Worm (Caenorhabditis elegans): ENCODE data around the gene mpz-1.
A peak's percentile ranks its signal among the peaks of the same experiment; 100 is the strongest.

Gene mpz-1

ce11 chrII:10759425-10759824, 18.5 kb downstream of the mpz-1 start:
- TF ChIP-seq unc-62 (GFP tag; optimal IDR thresholded peaks at IDR 0.05) (no peak), nhr-21 (tag; optimal IDR thresholded peaks at IDR 0.05) (no peak), ama-1 (optimal IDR thresholded peaks at IDR 0.05) (no peak), nhr-6 (tag; optimal IDR thresholded peaks at IDR 0.05) (no peak), elt-3 (tag; optimal IDR thresholded peaks at IDR 0.05) (no peak), mab-5 (tag; optimal IDR thresholded peaks at IDR 0.05) (no peak), sma-3 (GFP tag; optimal IDR thresholded peaks at IDR 0.05) (no peak), nhr-23 (tag; optimal IDR thresholded peaks at IDR 0.05) (no peak), zag-1 (tag; optimal IDR thresholded peaks at IDR 0.05) (no peak), ceh-16 (tag; optimal IDR thresholded peaks at IDR 0.05) (no peak), gmeb-1 (tag; optimal IDR thresholded peaks at IDR 0.05) (no peak), nhr-11 (tag; optimal IDR thresholded peaks at IDR 0.05) (no peak), lin-11 (tag; optimal IDR thresholded peaks at IDR 0.05) (no peak), ztf-11 (tag; optimal IDR thresholded peaks at IDR 0.05) (no peak), fos-1 (tag; optimal IDR thresholded peaks at IDR 0.05) (no peak), ZK546.5 (tag; optimal IDR thresholded peaks at IDR 0.05) (no peak)

- TF ChIP-seq alr-1 (tag; optimal IDR thresholded peaks at IDR 0.05) (no peak), Y55F3AM.14 (GFP tag; optimal IDR thresholded peaks at IDR 0.05) (no peak), sma-9 (GFP tag; optimal IDR thresholded peaks at IDR 0.05) (peak; percentile 22), sma-9 (tag; optimal IDR thresholded peaks at IDR 0.05) (no peak), mbf-1 (tag; optimal IDR thresholded peaks at IDR 0.05) (no peak), F13H6.1 (tag; optimal IDR thresholded peaks at IDR 0.05) (peak; percentile 18), nhr-12 (tag; optimal IDR thresholded peaks at IDR 0.05) (no peak), sma-3 (GFP tag; optimal IDR thresholded peaks at IDR 0.05) (no peak), blmp-1 (tag; optimal IDR thresholded peaks at IDR 0.05; ENCODE audit: insufficient read depth) (no peak), unc-39 (tag; optimal IDR thresholded peaks at IDR 0.05) (no peak), elt-1 (tag; optimal IDR thresholded peaks at IDR 0.05) (no peak)
Observed at ce11 chrII:10758951-10759350, 19.0 kb downstream of the mpz-1 start.

ce11 chrII:10755455-10755854, 22.5 kb downstream of the mpz-1 start:
- TF ChIP-seq C34F6.9 (tag; optimal IDR thresholded peaks at IDR 0.05) (peak; percentile 36), nhr-12 (tag; optimal IDR thresholded peaks at IDR 0.05) (no peak), snpc-4 (tag; optimal IDR thresholded peaks at IDR 0.05) (no peak), crh-2 (tag; optimal IDR thresholded peaks at IDR 0.05) (peak; percentile 5), nhr-129 (tag; optimal IDR thresholded peaks at IDR 0.05) (peak; percentile 28)

- no peak for TF ChIP-seq lin-11 (tag; optimal IDR thresholded peaks at IDR 0.05)
- no peak for TF ChIP-seq zag-1 (tag; optimal IDR thresholded peaks at IDR 0.05)
- TF ChIP-seq alr-1 (tag; optimal IDR thresholded peaks at IDR 0.05) = no peak
- no peak for TF ChIP-seq nhr-237 (tag; optimal IDR thresholded peaks at IDR 0.05)
- no peak for TF ChIP-seq sma-9 (GFP tag; optimal IDR thresholded peaks at IDR 0.05)
- TF ChIP-seq sma-9 (tag; optimal IDR thresholded peaks at IDR 0.05) = no peak
- no peak for TF ChIP-seq lsy-2 (tag; optimal IDR thresholded peaks at IDR 0.05)
- no peak for TF ChIP-seq gmeb-1 (tag; optimal IDR thresholded peaks at IDR 0.05)
Observed at ce11 chrII:10753694-10754093, 24.2 kb downstream of the mpz-1 start.

- TF ChIP-seq F13H6.1 (tag; optimal IDR thresholded peaks at IDR 0.05) (peak; percentile 36), elt-3 (tag; optimal IDR thresholded peaks at IDR 0.05) (no peak), lin-11 (tag; optimal IDR thresholded peaks at IDR 0.05) (peak; percentile 23), lsy-2 (tag; optimal IDR thresholded peaks at IDR 0.05) (peak in 1 of 2 experiments; percentile 14), unc-55 (GFP tag; optimal IDR thresholded peaks at IDR 0.05) (peak; percentile 73), crh-2 (tag; optimal IDR thresholded peaks at IDR 0.05) (peak; percentile 14), nhr-23 (tag; optimal IDR thresholded peaks at IDR 0.05) (no peak), C34F6.9 (tag; optimal IDR thresholded peaks at IDR 0.05) (peak; percentile 36)
Observed at ce11 chrII:10744801-10745200, 33.1 kb downstream of the mpz-1 start.

ce11 chrII:10737059-10737458, 40.9 kb downstream of the mpz-1 start, which contains the start of gene C52A11.3:
C52A11.3 (plus strand) TSS chrII:10737359.
- TF ChIP-seq lin-39 (tag; optimal IDR thresholded peaks at IDR 0.05) (no peak), lin-11 (tag; optimal IDR thresholded peaks at IDR 0.05) (no peak), ama-1 (optimal IDR thresholded peaks at IDR 0.05) (no peak), nhr-129 (tag; optimal IDR thresholded peaks at IDR 0.05) (no peak), ztf-11 (tag; optimal IDR thresholded peaks at IDR 0.05) (no peak), mdl-1 (tag; optimal IDR thresholded peaks at IDR 0.05) (no peak), crh-2 (tag; optimal IDR thresholded peaks at IDR 0.05) (no peak), dmd-4 (tag; optimal IDR thresholded peaks at IDR 0.05) (no peak), unc-55 (GFP tag; optimal IDR thresholded peaks at IDR 0.05) (no peak), nhr-25 (tag; optimal IDR thresholded peaks at IDR 0.05) (no peak)
